Fruit fly (Drosophila melanogaster) whole organism: ENCODE measurements around the gene CG46280.

Experiments used
- CG8478 ChIP-seq: fragments of >200 bp; optimal IDR thresholded peaks from 2 replicates; lab custom pipeline; 2018; ENCODE audit warnings: inconsistent platforms
- Dll ChIP-seq: fragments of >200 bp; optimal IDR thresholded peaks from 2 replicates; lab custom pipeline; 2017
- EcR ChIP-seq, 2 experiments: fragments of >200 bp; optimal IDR thresholded peaks; 2 replicates each; lab custom pipeline; 2017; ENCODE audit warnings: missing biosample characterization in 2 of 2, missing genetic modification characterization in 2 of 2, missing genetic modification reagents in 2 of 2
- pan ChIP-seq: fragments of >200 bp; optimal IDR thresholded peaks from 2 replicates; lab custom pipeline; 2017
- psq ChIP-seq: fragments of >200 bp; optimal IDR thresholded peaks from 2 replicates; lab custom pipeline; 2017
- usp ChIP-seq: fragments of >200 bp; optimal IDR thresholded peaks from 2 replicates; lab custom pipeline; 2017; ENCODE audit warnings: missing biosample characterization, missing genetic modification characterization, mixed read lengths

The CG46280 gene

dm6 chr3R:13030257-13031173 is at the start of gene CG46280, which contains the start of gene CG46281:
TSS of gene CG46280 (minus strand) at chr3R:13030659.
TSS of gene CG46281 (minus strand) at chr3R:13030307.
- no peak for TF ChIP-seq usp (GFP tag; lab: Kevin White, UChicago)
- TF ChIP-seq CG8478 (lab: Kevin White, UChicago) = no peak
- TF ChIP-seq psq (lab: Kevin White, UChicago) = no peak
- no peak for TF ChIP-seq Dll
- TF ChIP-seq EcR (GFP tag; optimal IDR thresholded peaks at IDR 0.05; lab: Kevin White, UChicago) = no peak
- no peak for TF ChIP-seq pan (lab: Kevin White, UChicago)

- TF ChIP-seq usp (GFP tag; lab: Kevin White, UChicago) = no peak
- no peak for TF ChIP-seq EcR (GFP tag; optimal IDR thresholded peaks at IDR 0.05; lab: Kevin White, UChicago)
- TF ChIP-seq Dll = no peak
- no peak for TF ChIP-seq pan (lab: Kevin White, UChicago)
- no peak for TF ChIP-seq psq (lab: Kevin White, UChicago)
- no peak for TF ChIP-seq CG8478 (lab: Kevin White, UChicago)
Measured at dm6 chr3R:13078263-13078662, 47.8 kb upstream of the CG46280 start.

dm6 chr3R:13077262-13077661 is 46.8 kb upstream of the CG46280 start:
- TF ChIP-seq CG8478 (lab: Kevin White, UChicago) = no peak

dm6 chr3R:13075728-13076127 is 45.3 kb upstream of the CG46280 start:
- TF ChIP-seq Dll = no peak
- TF ChIP-seq EcR (GFP tag; optimal IDR thresholded peaks at IDR 0.05; lab: Kevin White, UChicago) = no peak
- TF ChIP-seq psq (lab: Kevin White, UChicago) = no peak
- TF ChIP-seq usp (GFP tag; lab: Kevin White, UChicago) = no peak
- no peak for TF ChIP-seq CG8478 (lab: Kevin White, UChicago)
- no peak for TF ChIP-seq pan (lab: Kevin White, UChicago)

dm6 chr3R:13074588-13074987 is 44.1 kb upstream of the CG46280 start:
- no peak for TF ChIP-seq Dll
- TF ChIP-seq pan (lab: Kevin White, UChicago) = no peak
- no peak for TF ChIP-seq usp (GFP tag; lab: Kevin White, UChicago)
- no peak for TF ChIP-seq CG8478 (lab: Kevin White, UChicago)
- TF ChIP-seq EcR (GFP tag; optimal IDR thresholded peaks at IDR 0.05; lab: Kevin White, UChicago) = no peak
- TF ChIP-seq psq (lab: Kevin White, UChicago) = no peak

- TF ChIP-seq psq (lab: Kevin White, UChicago) (no peak), EcR (GFP tag; optimal IDR thresholded peaks at IDR 0.05; lab: Kevin White, UChicago) (no peak), usp (GFP tag; lab: Kevin White, UChicago) (no peak), CG8478 (lab: Kevin White, UChicago) (no peak), Dll (no peak), pan (lab: Kevin White, UChicago) (no peak)
Measured at dm6 chr3R:13073174-13073573, 42.7 kb upstream of the CG46280 start.

- no peak for TF ChIP-seq CG8478 (lab: Kevin White, UChicago)
- TF ChIP-seq usp (GFP tag; lab: Kevin White, UChicago) = no peak
- no peak for TF ChIP-seq pan (lab: Kevin White, UChicago)
- no peak for TF ChIP-seq psq (lab: Kevin White, UChicago)
- TF ChIP-seq Dll = no peak
- TF ChIP-seq EcR (GFP tag; optimal IDR thresholded peaks at IDR 0.05; lab: Kevin White, UChicago) = no peak
Measured at dm6 chr3R:13072052-13072451, 41.6 kb upstream of the CG46280 start.

- TF ChIP-seq Dll (no peak), EcR (GFP tag; optimal IDR thresholded peaks at IDR 0.05; lab: Kevin White, UChicago) (no peak), usp (GFP tag; lab: Kevin White, UChicago) (no peak), pan (lab: Kevin White, UChicago) (no peak), CG8478 (lab: Kevin White, UChicago) (no peak), psq (lab: Kevin White, UChicago) (no peak)
Measured at dm6 chr3R:13070011-13070619, 39.7 kb upstream of the CG46280 start.

dm6 chr3R:13068022-13068421 is 37.6 kb upstream of the CG46280 start:
- TF ChIP-seq usp (GFP tag; lab: Kevin White, UChicago) = no peak
- TF ChIP-seq pan (lab: Kevin White, UChicago) = no peak
- TF ChIP-seq Dll = no peak
- TF ChIP-seq CG8478 (lab: Kevin White, UChicago) = no peak
- no peak for TF ChIP-seq psq (lab: Kevin White, UChicago)
- no peak for TF ChIP-seq EcR (GFP tag; optimal IDR thresholded peaks at IDR 0.05; lab: Kevin White, UChicago)

- TF ChIP-seq CG8478 (lab: Kevin White, UChicago) = no peak
- TF ChIP-seq Dll = peak; percentile 15
- no peak for TF ChIP-seq psq (lab: Kevin White, UChicago)
- no peak for TF ChIP-seq usp (GFP tag; lab: Kevin White, UChicago)
- peak in 1 of 2 experiments; percentile 55 for TF ChIP-seq EcR (GFP tag; optimal IDR thresholded peaks at IDR 0.05; lab: Kevin White, UChicago)
Measured at dm6 chr3R:13065180-13065757, 34.8 kb upstream of the CG46280 start.
